Fruit fly (Drosophila melanogaster): ENCODE data around the gene CenB1A.

- no peak for TF ChIP-seq insv (optimal IDR thresholded peaks at IDR 0.05)
- no peak for TF ChIP-seq Myc (optimal IDR thresholded peaks at IDR 0.05)
Measured at dm6 chr3R:23173393-23173981, 55.3 kb downstream of the CenB1A start, which contains the start of gene CG46310.

Data from Kc167 (cell line).